Fruit fly (Drosophila melanogaster): Measurements from ENCODE around the gene CG5274.

- no peak for TF ChIP-seq CG12605 (GFP tag; IDR thresholded peaks at IDR 0.05)
- TF ChIP-seq gl (tag; optimal IDR thresholded peaks at IDR 0.05), result no peak
- no peak for TF ChIP-seq EcR (GFP tag; optimal IDR thresholded peaks at IDR 0.05)
- no peak for TF ChIP-seq CG13204 (GFP tag; optimal IDR thresholded peaks at IDR 0.05)
- no peak for TF ChIP-seq D1 (tag; optimal IDR thresholded peaks at IDR 0.05)
- TF ChIP-seq Pif1B (GFP tag; optimal IDR thresholded peaks at IDR 0.05), result no peak
- TF ChIP-seq CG10348 (GFP tag; IDR thresholded peaks at IDR 0.05), result no peak
- no peak for TF ChIP-seq Snoo (tag; optimal IDR thresholded peaks at IDR 0.05)
- TF ChIP-seq Pif1A (GFP tag; optimal IDR thresholded peaks at IDR 0.05), result no peak
- no peak for TF ChIP-seq CG14655 (GFP tag; optimal IDR thresholded peaks at IDR 0.05)
- TF ChIP-seq CG17806 (tag; optimal IDR thresholded peaks at IDR 0.05), result no peak
- TF ChIP-seq rn (GFP tag; IDR thresholded peaks at IDR 0.05), result no peak
- no peak for TF ChIP-seq fd96Ca (GFP tag; IDR thresholded peaks at IDR 0.05)
- no peak for TF ChIP-seq CG9948 (tag; optimal IDR thresholded peaks at IDR 0.05)
Measured at dm6 chr3L:20448773-20449172, 21.3 kb upstream of the CG5274 start.

Data from whole organism, pupa.